Fruit fly (Drosophila melanogaster): Measurements from ENCODE around the gene cal1.
A peak's percentile ranks its signal among the peaks of the same experiment; 100 is the strongest.

Gene cal1

dm6 chr3R:17115668-17116067, 27.6 kb downstream of the cal1 start (continued):
- TF ChIP-seq CG15514 (GFP tag; optimal IDR thresholded peaks at IDR 0.05) (peak; percentile 17), so (GFP tag; IDR thresholded peaks at IDR 0.05) (no peak), CG8924 (tag; optimal IDR thresholded peaks at IDR 0.05) (no peak), odd (GFP tag; optimal IDR thresholded peaks at IDR 0.05) (peak; percentile 57), fd96Cb (tag; optimal IDR thresholded peaks at IDR 0.05) (no peak), C15 (GFP tag; IDR thresholded peaks at IDR 0.05) (no peak), CG3407 (GFP tag; optimal IDR thresholded peaks at IDR 0.05) (peak; percentile 55), Dip2 (GFP tag; IDR thresholded peaks at IDR 0.05) (no peak), CG10366 (GFP tag; IDR thresholded peaks at IDR 0.05) (no peak), tup (GFP tag; optimal IDR thresholded peaks at IDR 0.05) (no peak), cwo (GFP tag; optimal IDR thresholded peaks at IDR 0.05) (no peak), CG3065 (GFP tag; optimal IDR thresholded peaks at IDR 0.05) (no peak), CG34376 (GFP tag; optimal IDR thresholded peaks at IDR 0.05) (peak; percentile 43), Oli (tag; optimal IDR thresholded peaks at IDR 0.05) (no peak), CG15269 (tag; optimal IDR thresholded peaks at IDR 0.05) (no peak), tio (GFP tag; optimal IDR thresholded peaks at IDR 0.05) (no peak), kah (GFP tag; optimal IDR thresholded peaks at IDR 0.05) (no peak), CG8281 (tag; optimal IDR thresholded peaks at IDR 0.05) (peak; percentile 84), lola (GFP tag; optimal IDR thresholded peaks at IDR 0.05) (peak in 1 of 3 experiments; percentile 1), Sox100B (GFP tag; optimal IDR thresholded peaks at IDR 0.05) (peak; percentile 37), Fer1 (GFP tag; optimal IDR thresholded peaks at IDR 0.05) (peak; percentile 58), emc (GFP tag; optimal IDR thresholded peaks at IDR 0.05) (no peak), da (GFP tag; optimal IDR thresholded peaks at IDR 0.05) (no peak), CG16813 (GFP tag; IDR thresholded peaks at IDR 0.05; ENCODE audit: partially characterized antibody) (no peak), CG31441 (GFP tag; IDR thresholded peaks at IDR 0.05) (no peak; the same call in 1 of the 2 replicates), BtbVII (GFP tag; optimal IDR thresholded peaks at IDR 0.05) (peak; percentile 71), exex (tag; optimal IDR thresholded peaks at IDR 0.05) (peak; percentile 48), sens (GFP tag) (peak; percentile 70), CG15601 (tag; optimal IDR thresholded peaks at IDR 0.05) (peak; percentile 62), CG2202 (tag; optimal IDR thresholded peaks at IDR 0.05) (no peak), CG32772 (GFP tag; IDR thresholded peaks at IDR 0.05) (no peak), Dp (GFP tag; optimal IDR thresholded peaks at IDR 0.05) (no peak), tna (GFP tag; IDR thresholded peaks at IDR 0.05; ENCODE audit: partially characterized antibody) (no peak), jigr1 (GFP tag; IDR thresholded peaks at IDR 0.05) (no peak), CG10209 (GFP tag; optimal IDR thresholded peaks at IDR 0.05) (peak; percentile 19), Sin3A (optimal IDR thresholded peaks at IDR 0.05) (no peak), her (GFP tag; optimal IDR thresholded peaks at IDR 0.05) (no peak), ewg (GFP tag; optimal IDR thresholded peaks at IDR 0.05) (no peak), nerfin-1 (tag; optimal IDR thresholded peaks at IDR 0.05) (peak; percentile 25), wdn (GFP tag; IDR thresholded peaks at IDR 0.05) (no peak), ATbp (GFP tag; optimal IDR thresholded peaks at IDR 0.05) (peak; percentile 50), B-H1 (GFP tag; IDR thresholded peaks at IDR 0.05) (no peak), CG11398 (GFP tag; optimal IDR thresholded peaks at IDR 0.05) (no peak), hth (optimal IDR thresholded peaks at IDR 0.05) (no peak), CG12219 (GFP tag; optimal IDR thresholded peaks at IDR 0.05) (peak; percentile 37), CG10267 (tag; optimal IDR thresholded peaks at IDR 0.05) (no peak), CG10147 (GFP tag; optimal IDR thresholded peaks at IDR 0.05) (peak; percentile 35), Neu2 (GFP tag; optimal IDR thresholded peaks at IDR 0.05; ENCODE audit: borderline replicate concordance) (no peak), sim (GFP tag; IDR thresholded peaks at IDR 0.05) (no peak), Pdp1 (GFP tag; optimal IDR thresholded peaks at IDR 0.05) (no peak), wek (GFP tag; optimal IDR thresholded peaks at IDR 0.05) (peak; percentile 31)

All from whole organism, embryonic.